Worm (Caenorhabditis elegans): Measurements from ENCODE around the gene K12H6.5.

ce11 chrII:2834105-2834504 is 8.1 kb upstream of the K12H6.5 start:
- TF ChIP-seq irx-1 (tag; optimal IDR thresholded peaks at IDR 0.05) = no peak
- TF ChIP-seq lin-39 (tag; optimal IDR thresholded peaks at IDR 0.05) = no peak
- peak in 1 of 6 experiments; percentile 53 for TF ChIP-seq elt-3 (tag; optimal IDR thresholded peaks at IDR 0.05)
- TF ChIP-seq jun-1 (tag; optimal IDR thresholded peaks at IDR 0.05) = no peak
- TF ChIP-seq alr-1 (tag; optimal IDR thresholded peaks at IDR 0.05; ENCODE audit: borderline replicate concordance) = no peak
